Worm (Caenorhabditis elegans): ENCODE data around the gene F49H6.5.

ce11 chrV:17000635-17001034 is 22.4 kb upstream of the F49H6.5 start:
- TF ChIP-seq lin-39 (tag; optimal IDR thresholded peaks at IDR 0.05) (no peak), nhr-77 (tag; optimal IDR thresholded peaks at IDR 0.05) (no peak), alr-1 (tag; optimal IDR thresholded peaks at IDR 0.05; ENCODE audit: borderline replicate concordance) (no peak), hlh-4 (tag; optimal IDR thresholded peaks at IDR 0.05) (no peak), ztf-11 (tag; optimal IDR thresholded peaks at IDR 0.05) (no peak), egl-27 (tag; optimal IDR thresholded peaks at IDR 0.05) (no peak), tbx-2 (tag; optimal IDR thresholded peaks at IDR 0.05) (no peak), sptf-1 (tag; optimal IDR thresholded peaks at IDR 0.05) (no peak), unc-62 (GFP tag; optimal IDR thresholded peaks at IDR 0.05) (no peak)

All from whole organism, L1 larva.